Fruit fly (Drosophila melanogaster): ENCODE data around the gene mad2.

Gene mad2

DNA sequence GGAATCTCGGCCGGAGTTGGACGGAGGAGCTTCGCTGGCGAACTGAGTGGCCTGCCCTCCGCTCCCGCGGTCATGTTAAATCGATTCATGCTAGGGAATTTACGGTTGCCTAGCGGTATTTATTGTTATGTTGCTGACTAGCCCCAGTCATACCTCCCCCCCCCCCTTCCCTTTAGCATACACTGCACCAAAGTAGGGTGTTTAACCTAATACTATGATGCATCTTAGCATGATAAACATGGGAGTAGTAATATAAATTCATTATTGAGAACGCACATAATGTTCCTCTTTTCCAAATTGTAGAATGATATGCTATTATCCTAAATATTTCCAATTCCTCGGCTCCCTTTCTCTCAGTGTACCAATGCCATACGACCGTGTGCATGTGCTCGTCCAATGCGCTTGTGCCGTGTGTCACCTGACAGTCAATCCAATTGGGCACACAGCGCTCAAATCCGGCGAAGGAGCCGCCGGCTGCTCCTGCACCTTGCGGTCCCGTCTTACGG is 16.3 kb downstream of the mad2 start, which contains the start of gene Tektin-C:
Gene Tektin-C (minus strand): TSS at position 51 of the 506 bp plus-strand sequence.
- TF ChIP-seq usp (GFP tag; optimal IDR thresholded peaks at IDR 0.05) (no peak), Dll (optimal IDR thresholded peaks at IDR 0.05) (no peak), psq (optimal IDR thresholded peaks at IDR 0.05) (no peak), CG8478 (optimal IDR thresholded peaks at IDR 0.05) (no peak)

DNA sequence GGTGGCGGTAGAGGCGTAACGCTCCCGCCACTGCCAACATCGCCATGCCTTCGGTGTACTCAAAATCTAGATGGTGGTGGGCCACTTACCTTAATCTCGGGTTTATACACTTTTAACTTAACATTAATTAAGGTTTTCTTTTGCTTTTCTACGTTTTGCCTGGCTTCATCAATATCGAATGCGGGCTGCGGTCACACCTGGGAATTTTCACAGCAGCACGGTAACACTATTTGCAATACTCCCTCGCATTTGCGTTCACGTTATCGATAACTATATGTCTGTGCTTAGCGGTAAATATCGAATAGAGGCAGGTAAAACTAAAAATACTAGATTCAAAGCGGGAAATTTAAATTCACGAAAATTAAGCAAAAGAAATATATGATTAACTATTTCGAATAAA is 18.9 kb downstream of the mad2 start, which contains the start of gene Bre1:
Gene Bre1 (minus strand): TSS at position 226 of the 400 bp plus-strand sequence.
- no peak for TF ChIP-seq pan (optimal IDR thresholded peaks at IDR 0.05)
- no peak for TF ChIP-seq psq (optimal IDR thresholded peaks at IDR 0.05)
- TF ChIP-seq EcR (GFP tag; optimal IDR thresholded peaks at IDR 0.05), result no peak
- no peak for TF ChIP-seq CG8478 (optimal IDR thresholded peaks at IDR 0.05)
- TF ChIP-seq Dll (optimal IDR thresholded peaks at IDR 0.05), result no peak
- TF ChIP-seq usp (GFP tag; optimal IDR thresholded peaks at IDR 0.05), result no peak

DNA sequence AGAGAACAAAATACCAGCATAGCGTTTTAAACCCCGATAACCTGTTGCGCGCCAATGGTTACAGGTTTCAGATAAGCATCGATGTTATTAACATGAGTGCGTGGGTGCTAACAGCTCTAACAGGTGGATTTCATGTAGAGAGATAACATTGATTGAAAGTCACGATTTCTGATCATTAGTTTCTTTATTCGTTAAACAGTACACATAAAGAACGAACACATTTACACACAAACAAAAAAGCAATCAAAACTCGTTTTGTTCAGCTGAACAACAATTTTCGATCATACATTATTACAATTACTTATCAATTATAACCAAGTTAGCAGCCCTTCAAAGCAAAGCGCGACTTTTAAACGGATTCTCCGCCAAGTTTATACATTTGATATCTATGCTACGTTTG is 23.2 kb downstream of the mad2 start:
- TF ChIP-seq EcR (GFP tag; optimal IDR thresholded peaks at IDR 0.05) (no peak), usp (GFP tag; optimal IDR thresholded peaks at IDR 0.05) (no peak), psq (optimal IDR thresholded peaks at IDR 0.05) (no peak), CG8478 (optimal IDR thresholded peaks at IDR 0.05) (no peak), pan (optimal IDR thresholded peaks at IDR 0.05) (no peak), Dll (optimal IDR thresholded peaks at IDR 0.05) (no peak)

DNA sequence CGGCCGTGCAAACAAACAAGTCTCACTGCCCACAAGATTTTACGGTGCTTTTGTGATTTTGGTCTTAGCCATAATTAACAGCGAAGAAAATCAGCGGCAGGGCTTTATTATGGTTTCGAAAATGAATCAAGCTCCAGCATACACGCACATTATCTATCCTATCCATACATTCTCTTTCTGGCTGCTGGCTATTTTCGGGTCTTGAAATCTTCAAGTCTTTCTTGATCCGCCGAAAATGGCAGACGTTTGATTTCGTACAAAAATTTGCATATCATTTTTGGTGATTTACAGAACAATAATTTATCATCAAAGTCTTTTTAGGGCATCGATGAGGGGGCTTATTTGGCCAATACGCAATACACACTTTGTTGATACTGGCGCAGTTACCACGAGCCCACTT is 24.1 kb downstream of the mad2 start:
- no peak for TF ChIP-seq EcR (GFP tag; optimal IDR thresholded peaks at IDR 0.05)
- TF ChIP-seq psq (optimal IDR thresholded peaks at IDR 0.05), result no peak
- no peak for TF ChIP-seq CG8478 (optimal IDR thresholded peaks at IDR 0.05)
- TF ChIP-seq pan (optimal IDR thresholded peaks at IDR 0.05), result no peak
- no peak for TF ChIP-seq usp (GFP tag; optimal IDR thresholded peaks at IDR 0.05)
- TF ChIP-seq Dll (optimal IDR thresholded peaks at IDR 0.05), result no peak

DNA sequence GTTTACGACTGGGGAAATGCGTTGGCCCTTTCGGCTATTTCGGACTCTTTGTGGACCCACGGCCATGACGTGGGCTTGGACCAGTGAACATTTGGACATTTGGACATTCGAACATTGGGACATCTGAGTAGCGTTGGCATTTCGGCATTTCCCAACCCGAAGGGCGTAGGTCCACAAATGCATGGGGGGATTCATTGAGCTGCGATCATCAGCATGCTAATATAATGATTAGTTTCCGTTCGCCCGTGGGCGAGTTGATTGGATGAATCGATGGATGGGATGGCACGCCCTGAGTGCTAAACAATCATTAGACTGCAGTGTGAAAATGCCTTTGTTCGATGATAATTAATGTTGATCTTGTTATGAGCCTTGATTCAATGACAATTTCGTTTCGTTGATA is 25.4 kb downstream of the mad2 start:
- TF ChIP-seq EcR (GFP tag; optimal IDR thresholded peaks at IDR 0.05) (no peak), Dll (optimal IDR thresholded peaks at IDR 0.05) (no peak), pan (optimal IDR thresholded peaks at IDR 0.05) (no peak), psq (optimal IDR thresholded peaks at IDR 0.05) (no peak)

DNA sequence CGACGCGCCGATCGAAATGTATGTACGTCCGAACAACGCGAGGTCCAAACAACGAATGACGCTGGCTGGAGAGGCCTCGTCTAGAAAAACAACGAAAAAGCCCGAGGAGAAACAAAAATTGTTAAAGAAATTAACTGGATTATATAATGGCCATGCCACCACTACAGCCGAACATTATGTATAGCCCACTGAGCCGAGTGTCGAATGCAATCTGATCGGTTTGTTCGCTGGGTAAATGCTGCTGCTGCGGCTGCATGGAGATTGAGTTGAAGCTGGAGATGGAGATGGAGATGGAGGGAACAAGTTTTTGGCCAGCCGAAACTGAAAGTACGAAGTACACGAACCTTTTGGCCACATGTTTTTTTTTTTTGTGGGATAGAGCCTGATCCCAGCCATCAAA is 26.3 kb downstream of the mad2 start, which contains the start of gene Cralbp:
Gene Cralbp (minus strand): TSS at position 115 of the 400 bp plus-strand sequence.
- TF ChIP-seq pan (optimal IDR thresholded peaks at IDR 0.05) (no peak), EcR (GFP tag; optimal IDR thresholded peaks at IDR 0.05) (no peak), Dll (optimal IDR thresholded peaks at IDR 0.05) (no peak), usp (GFP tag; optimal IDR thresholded peaks at IDR 0.05) (no peak), psq (optimal IDR thresholded peaks at IDR 0.05) (no peak), CG8478 (optimal IDR thresholded peaks at IDR 0.05) (no peak)

DNA sequence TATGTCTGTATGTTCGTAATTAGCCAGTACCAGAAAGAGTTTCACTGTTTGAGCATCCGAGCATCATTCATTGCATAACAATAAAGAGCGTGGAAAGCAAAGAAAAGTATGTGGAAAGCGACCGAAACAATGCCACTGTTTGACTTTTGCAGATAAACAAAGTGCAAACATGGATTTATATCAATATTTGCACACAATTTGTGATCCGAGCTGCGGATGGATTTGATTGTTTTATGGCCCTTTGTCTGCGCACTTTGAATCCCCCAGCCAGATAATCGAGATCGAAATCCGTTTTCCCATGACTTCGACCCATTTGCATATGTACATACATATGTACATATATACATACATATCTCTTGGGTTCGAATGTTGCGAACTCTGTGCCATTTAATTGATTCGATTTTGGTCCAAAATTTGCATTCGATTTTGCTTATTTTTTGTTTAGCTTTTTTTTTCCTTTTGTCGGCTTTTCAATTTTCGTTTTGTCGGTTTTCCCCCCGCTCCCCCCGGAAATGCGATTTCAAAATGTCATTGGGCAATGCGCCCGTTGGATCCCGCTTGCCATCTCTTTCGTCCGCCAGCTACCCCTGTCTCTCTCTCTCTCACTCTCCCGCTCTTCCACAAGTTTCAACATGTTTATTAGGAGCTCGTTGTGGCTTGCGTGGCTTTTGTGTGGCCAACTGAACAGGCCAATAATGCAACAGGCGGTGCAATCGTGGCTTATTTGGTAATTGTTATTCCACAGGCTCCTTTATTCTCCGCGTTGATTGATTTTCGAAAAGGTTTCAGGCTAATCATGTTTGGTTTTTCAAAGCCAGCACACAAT is 27.4 kb downstream of the mad2 start:
- TF ChIP-seq Dll (optimal IDR thresholded peaks at IDR 0.05) (no peak), EcR (GFP tag; optimal IDR thresholded peaks at IDR 0.05) (no peak), psq (optimal IDR thresholded peaks at IDR 0.05) (no peak), usp (GFP tag; optimal IDR thresholded peaks at IDR 0.05) (no peak), pan (optimal IDR thresholded peaks at IDR 0.05) (no peak), CG8478 (optimal IDR thresholded peaks at IDR 0.05) (no peak)

DNA sequence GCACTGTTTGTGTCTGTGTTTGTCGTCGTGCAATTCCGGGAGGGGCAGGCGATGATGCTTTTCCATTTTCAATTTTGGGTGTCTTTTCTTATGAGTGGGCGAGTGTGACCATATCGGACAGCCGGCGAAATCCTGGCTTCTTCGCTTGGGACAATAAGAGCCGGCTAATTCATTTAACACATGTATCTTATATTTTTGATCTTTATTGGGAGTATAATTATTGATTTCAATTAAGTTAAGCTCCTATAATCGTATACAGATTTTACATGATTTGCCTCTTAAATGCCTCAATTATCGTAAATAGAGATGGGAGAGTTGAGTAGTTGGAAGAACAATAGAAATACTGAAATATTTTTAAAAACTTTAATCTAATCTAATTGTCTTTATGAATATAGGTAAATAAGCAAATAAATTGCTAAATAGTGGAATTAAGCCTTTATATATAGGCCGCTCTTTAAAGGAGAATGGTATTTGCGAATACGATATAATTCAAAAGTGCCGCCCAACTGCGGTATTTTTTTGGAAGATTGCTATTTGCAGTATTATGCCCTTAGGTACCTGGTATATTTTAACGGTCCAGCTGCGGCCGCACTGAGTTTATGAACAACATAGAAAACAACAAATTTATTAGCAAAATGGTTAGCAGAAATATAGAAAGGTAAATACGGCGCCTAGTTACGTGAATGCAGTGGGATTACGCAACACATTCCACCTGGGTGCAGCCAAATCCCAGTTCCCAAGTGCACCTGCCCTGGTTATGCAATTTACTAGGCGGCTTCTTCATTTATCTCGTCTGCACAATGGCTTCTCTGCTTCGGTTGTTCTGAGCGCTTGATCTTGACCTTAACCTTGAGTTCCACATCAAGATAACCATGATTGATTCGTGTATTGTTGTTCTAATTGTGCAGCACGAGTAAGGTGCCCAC is 33.2 kb downstream of the mad2 start, which contains the start of the genes Myt1, PGRP-LD and Pmi:
Gene Myt1 (minus strand): TSS at position 116 of the 926 bp plus-strand sequence.
Gene PGRP-LD (plus strand): TSS at position 576 of the 926 bp plus-strand sequence.
Gene Pmi (plus strand): TSS at position 576 of the 926 bp plus-strand sequence.
- no peak for TF ChIP-seq CG8478 (optimal IDR thresholded peaks at IDR 0.05)
- TF ChIP-seq psq (optimal IDR thresholded peaks at IDR 0.05), result no peak
- no peak for TF ChIP-seq usp (GFP tag; optimal IDR thresholded peaks at IDR 0.05)
- no peak for TF ChIP-seq EcR (GFP tag; optimal IDR thresholded peaks at IDR 0.05)
- no peak for TF ChIP-seq Dll (optimal IDR thresholded peaks at IDR 0.05)
- no peak for TF ChIP-seq pan (optimal IDR thresholded peaks at IDR 0.05)

DNA sequence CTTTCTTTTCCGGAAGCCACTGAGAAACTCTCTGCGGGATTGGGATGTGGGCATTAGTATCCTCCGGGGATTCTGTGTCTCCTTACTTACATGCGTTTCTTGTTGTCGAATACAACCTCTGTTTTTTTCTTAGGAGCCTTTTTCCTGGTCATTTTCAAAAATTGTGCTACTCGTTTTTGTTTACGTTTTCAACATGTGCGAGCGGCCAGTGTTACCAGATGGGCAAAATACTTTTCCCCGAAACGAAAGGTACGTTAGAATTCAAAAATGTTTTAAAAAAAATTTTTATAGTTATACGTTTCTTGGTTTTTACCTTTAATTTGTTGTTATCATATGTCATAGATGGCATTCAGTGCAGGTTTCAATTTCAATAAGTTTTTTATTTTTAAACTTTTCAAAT is 35.8 kb downstream of the mad2 start, which contains the start of gene vito:
Gene vito (minus strand): TSS at position 220 of the 400 bp plus-strand sequence.
- TF ChIP-seq usp (GFP tag; optimal IDR thresholded peaks at IDR 0.05) (no peak), EcR (GFP tag; optimal IDR thresholded peaks at IDR 0.05) (no peak), CG8478 (optimal IDR thresholded peaks at IDR 0.05) (no peak), psq (optimal IDR thresholded peaks at IDR 0.05) (no peak), pan (optimal IDR thresholded peaks at IDR 0.05) (no peak), Dll (optimal IDR thresholded peaks at IDR 0.05) (no peak)

DNA sequence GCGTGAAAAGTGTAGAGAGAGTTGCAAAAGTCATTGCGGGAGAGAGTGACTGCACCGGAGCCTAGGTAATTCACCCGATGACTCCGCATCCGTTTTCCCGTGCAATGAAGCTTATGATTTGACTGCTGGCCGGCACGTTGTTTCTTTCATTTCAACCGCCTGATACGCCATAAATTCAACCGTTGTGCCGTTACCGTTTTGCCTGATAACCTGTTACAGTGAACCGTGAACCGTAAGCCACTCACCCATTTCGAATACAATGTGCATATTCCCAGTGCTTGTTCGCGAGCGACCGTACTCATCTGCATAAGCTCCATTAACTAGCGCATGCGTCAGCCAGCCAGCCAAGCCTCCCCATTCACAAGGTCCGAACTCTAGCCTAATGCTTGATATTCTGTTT is 38.1 kb downstream of the mad2 start:
- TF ChIP-seq usp (GFP tag; optimal IDR thresholded peaks at IDR 0.05) (no peak), EcR (GFP tag; optimal IDR thresholded peaks at IDR 0.05) (no peak), Dll (optimal IDR thresholded peaks at IDR 0.05) (no peak), CG8478 (optimal IDR thresholded peaks at IDR 0.05) (no peak), pan (optimal IDR thresholded peaks at IDR 0.05) (no peak), psq (optimal IDR thresholded peaks at IDR 0.05) (no peak)

DNA sequence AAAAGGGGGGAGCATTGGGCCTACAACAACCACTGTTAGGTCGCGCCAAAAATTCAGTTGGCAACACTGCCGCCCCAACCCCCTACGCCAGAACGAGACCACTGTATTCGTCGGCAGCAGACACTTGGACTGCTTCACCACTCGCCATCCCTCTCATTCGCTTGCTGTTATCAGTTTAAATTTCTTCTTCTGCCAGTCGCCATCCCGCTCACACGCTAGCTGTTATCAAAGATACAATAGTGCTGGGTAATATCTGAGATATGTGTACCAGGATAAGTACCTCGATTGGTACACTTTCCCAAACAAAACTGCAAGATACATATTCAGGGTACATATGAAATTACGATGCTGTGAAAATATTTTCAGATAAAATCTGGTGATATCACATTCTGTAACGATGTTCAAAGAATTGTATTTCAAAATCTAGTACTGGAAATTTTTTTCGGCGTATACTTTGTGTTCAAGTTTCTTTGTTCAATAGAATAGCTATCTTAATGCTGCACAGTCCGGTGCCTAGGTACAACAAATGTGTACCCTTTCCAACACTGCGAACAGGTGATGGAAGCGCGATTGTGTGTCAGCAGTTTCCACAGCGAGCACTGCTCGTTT is 42.0 kb downstream of the mad2 start:
- TF ChIP-seq EcR (GFP tag; optimal IDR thresholded peaks at IDR 0.05) (no peak), pan (optimal IDR thresholded peaks at IDR 0.05) (no peak), Dll (optimal IDR thresholded peaks at IDR 0.05) (no peak), usp (GFP tag; optimal IDR thresholded peaks at IDR 0.05) (no peak), psq (optimal IDR thresholded peaks at IDR 0.05) (no peak), CG8478 (optimal IDR thresholded peaks at IDR 0.05) (peak; percentile 97)
